Fruit fly (Drosophila melanogaster): ENCODE measurements around the gene elg1.

dm6 chr3L:16151742-16152141 lies 19.9 kb downstream of the elg1 start:
- TF ChIP-seq CG8478 (optimal IDR thresholded peaks at IDR 0.05), result no peak
- TF ChIP-seq CTCF (optimal IDR thresholded peaks at IDR 0.05), result no peak
